Fruit fly (Drosophila melanogaster): ENCODE measurements around the gene CG13064.
A peak's percentile ranks its signal among the peaks of the same experiment; 100 is the strongest.

Gene CG13064

dm6 chr3L:16305820-16306650 lies 25.8 kb downstream of the CG13064 start, which contains the start of the genes CG13043 and CG13063:
Gene CG13043 (minus strand): TSS chr3L:16305870.
Gene CG13063 (plus strand): TSS chr3L:16306600.
- TF ChIP-seq foxo (GFP tag; optimal IDR thresholded peaks at IDR 0.05), result no peak
- no peak for TF ChIP-seq dl (GFP tag; optimal IDR thresholded peaks at IDR 0.05; ENCODE audit: insufficient read depth in 1 of 2, partially characterized antibody in 2 of 2)
- no peak for TF ChIP-seq usp (GFP tag; optimal IDR thresholded peaks at IDR 0.05)
- no peak for TF ChIP-seq psq (GFP tag; optimal IDR thresholded peaks at IDR 0.05)
- no peak for TF ChIP-seq CrebA (GFP tag; optimal IDR thresholded peaks at IDR 0.05; ENCODE audit: borderline replicate concordance)
- TF ChIP-seq Rel (GFP tag; optimal IDR thresholded peaks at IDR 0.05), result no peak
- TF ChIP-seq Rel (tag; optimal IDR thresholded peaks at IDR 0.05), result no peak
- no peak for TF ChIP-seq Hr78 (GFP tag; optimal IDR thresholded peaks at IDR 0.05)
- no peak for TF ChIP-seq sage (GFP tag; optimal IDR thresholded peaks at IDR 0.05)
- TF ChIP-seq lola (GFP tag; optimal IDR thresholded peaks at IDR 0.05), result no peak
- TF ChIP-seq rgr (GFP tag; optimal IDR thresholded peaks at IDR 0.05), result no peak
- TF ChIP-seq GATAd (GFP tag; optimal IDR thresholded peaks at IDR 0.05), result no peak
- no peak for TF ChIP-seq brk (GFP tag; optimal IDR thresholded peaks at IDR 0.05)
- TF ChIP-seq Abd-B (GFP tag; optimal IDR thresholded peaks at IDR 0.05), result no peak
- TF ChIP-seq fru (GFP tag; optimal IDR thresholded peaks at IDR 0.05), result no peak
- TF ChIP-seq Vsx2 (GFP tag; optimal IDR thresholded peaks at IDR 0.05; ENCODE audit: partially characterized antibody), result no peak
- TF ChIP-seq br (GFP tag; optimal IDR thresholded peaks at IDR 0.05), result no peak

DNA sequence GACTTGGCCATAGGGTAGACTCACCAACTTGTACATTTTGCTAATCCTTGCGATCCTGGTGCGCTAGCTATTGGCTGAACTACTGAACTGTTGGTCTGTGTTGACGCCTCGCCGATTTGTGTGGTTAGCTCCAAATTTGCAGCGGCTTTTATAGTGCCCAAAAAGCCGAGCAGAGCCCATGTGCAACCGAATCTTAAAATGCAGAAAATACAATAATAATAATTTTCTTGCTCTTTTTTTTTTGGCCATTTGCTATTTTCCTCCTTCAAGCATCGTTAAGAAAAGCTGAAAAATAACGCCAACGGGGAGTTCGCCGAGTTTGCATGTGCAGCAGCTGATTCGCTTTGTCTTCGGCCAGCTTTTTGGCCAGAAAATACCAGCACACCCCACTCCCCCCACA lies 28.2 kb downstream of the CG13064 start, which contains the start of gene CG13042:
CG13042 (minus strand) TSS at position 101 of the 400 bp plus-strand sequence.
- no peak for TF ChIP-seq Abd-B (GFP tag; optimal IDR thresholded peaks at IDR 0.05)

dm6 chr3L:16309972-16310371 lies 29.8 kb downstream of the CG13064 start:
- TF ChIP-seq ey (GFP tag; optimal IDR thresholded peaks at IDR 0.05) (peak; percentile 32), tai (GFP tag; optimal IDR thresholded peaks at IDR 0.05) (no peak), OdsH (GFP tag; optimal IDR thresholded peaks at IDR 0.05) (no peak), fru (GFP tag; optimal IDR thresholded peaks at IDR 0.05) (no peak), woc (GFP tag; optimal IDR thresholded peaks at IDR 0.05) (no peak), dmrt93B (GFP tag; optimal IDR thresholded peaks at IDR 0.05) (no peak), br (GFP tag; optimal IDR thresholded peaks at IDR 0.05) (peak; percentile 17), dl (GFP tag; optimal IDR thresholded peaks at IDR 0.05; ENCODE audit: insufficient read depth in 1 of 2, partially characterized antibody in 2 of 2) (no peak), foxo (GFP tag; optimal IDR thresholded peaks at IDR 0.05) (peak in 1 of 2 experiments; percentile 55), Jra (GFP tag; optimal IDR thresholded peaks at IDR 0.05) (no peak), sage (GFP tag; optimal IDR thresholded peaks at IDR 0.05) (no peak), sv (GFP tag; optimal IDR thresholded peaks at IDR 0.05) (no peak), CrebA (GFP tag; optimal IDR thresholded peaks at IDR 0.05; ENCODE audit: borderline replicate concordance) (no peak)

dm6 chr3L:16313985-16314384 lies 33.8 kb downstream of the CG13064 start, which contains the start of gene CG13062:
Gene CG13062 (plus strand): TSS chr3L:16314285.
- TF ChIP-seq Vsx2 (GFP tag; optimal IDR thresholded peaks at IDR 0.05; ENCODE audit: partially characterized antibody), result no peak
- TF ChIP-seq N (GFP tag; optimal IDR thresholded peaks at IDR 0.05), result no peak
- no peak for TF ChIP-seq brk (GFP tag; optimal IDR thresholded peaks at IDR 0.05)
- no peak for TF ChIP-seq woc (GFP tag; optimal IDR thresholded peaks at IDR 0.05)
- TF ChIP-seq Hr83 (GFP tag; optimal IDR thresholded peaks at IDR 0.05; ENCODE audit: poor library complexity, severe bottlenecking), result no peak
- no peak for TF ChIP-seq Rel (GFP tag; optimal IDR thresholded peaks at IDR 0.05)
- no peak for TF ChIP-seq Rel (tag; optimal IDR thresholded peaks at IDR 0.05)
- TF ChIP-seq dmrt93B (GFP tag; optimal IDR thresholded peaks at IDR 0.05), result no peak
- no peak for TF ChIP-seq tai (GFP tag; optimal IDR thresholded peaks at IDR 0.05)
- no peak for TF ChIP-seq h (GFP tag; optimal IDR thresholded peaks at IDR 0.05)
- no peak for TF ChIP-seq CG9705 (GFP tag; optimal IDR thresholded peaks at IDR 0.05)
- no peak for TF ChIP-seq Hnf4 (GFP tag; optimal IDR thresholded peaks at IDR 0.05)
- no peak for TF ChIP-seq usp (GFP tag; optimal IDR thresholded peaks at IDR 0.05)
- TF ChIP-seq ey (GFP tag; optimal IDR thresholded peaks at IDR 0.05), result no peak
- no peak for TF ChIP-seq Jra (GFP tag; optimal IDR thresholded peaks at IDR 0.05)
- TF ChIP-seq sage (GFP tag; optimal IDR thresholded peaks at IDR 0.05), result no peak
- no peak for TF ChIP-seq CrebA (GFP tag; optimal IDR thresholded peaks at IDR 0.05; ENCODE audit: borderline replicate concordance)
- TF ChIP-seq Hr78 (GFP tag; optimal IDR thresholded peaks at IDR 0.05), result no peak
- no peak for TF ChIP-seq rgr (GFP tag; optimal IDR thresholded peaks at IDR 0.05)

All from whole organism, wandering third instar larva.